Worm (Caenorhabditis elegans) whole organism, young adult: ENCODE data around the gene hil-1.

ENCODE experiments used
- B0019.2 ChIP-seq: fragments of 200-800 bp; sonication (Bioruptor generic); conservative IDR thresholded peaks from 2 replicates; pipeline ENCODE4 v1.3.6; 2022; ENCODE audit warnings: missing genetic modification reagents, missing genetic modification characterization, missing compliant biosample characterization
- B0336.3 ChIP-seq: fragments of 200-800 bp; sonication (Bioruptor generic); IDR thresholded peaks from 2 replicates; pipeline ENCODE4 v1.3.6; 2022; ENCODE audit warnings: missing genetic modification characterization, missing compliant biosample characterization
- D2030.7 ChIP-seq: fragments of 200-800 bp; sonication (Bioruptor generic); IDR thresholded peaks from 2 replicates; pipeline ENCODE4 v1.3.6; 2022; ENCODE audit warnings: missing genetic modification reagents, missing genetic modification characterization, missing compliant biosample characterization
- F22D6.2 ChIP-seq: sonication (generic microtip); optimal IDR thresholded peaks from 2 replicates; lab custom pipeline; 2016; ENCODE audit warnings: mild to moderate bottlenecking, missing genetic modification characterization, missing compliant biosample characterization
- F23B12.7 ChIP-seq: sonication (generic microtip); optimal IDR thresholded peaks from 2 replicates; lab custom pipeline; 2017; ENCODE audit warnings: missing genetic modification characterization, mild to moderate bottlenecking, missing compliant biosample characterization, antibody characterized with exemption, moderate library complexity; ENCODE audit not compliant: insufficient read depth
- F52B5.7 ChIP-seq: sonication (generic microtip); optimal IDR thresholded peaks from 2 replicates; lab custom pipeline; 2016; ENCODE audit warnings: mild to moderate bottlenecking, missing genetic modification characterization, missing compliant biosample characterization
- F55B11.4 ChIP-seq: sonication (generic microtip); optimal IDR thresholded peaks from 2 replicates; lab custom pipeline; 2016; ENCODE audit warnings: missing compliant biosample characterization, missing genetic modification characterization, borderline replicate concordance; ENCODE audit not compliant: insufficient read depth
- F57C9.4 ChIP-seq: sonication (generic microtip); optimal IDR thresholded peaks from 2 replicates; lab custom pipeline; 2017; ENCODE audit warnings: mild to moderate bottlenecking, missing genetic modification characterization, missing compliant biosample characterization
- T07F8.4 ChIP-seq: sonication (generic microtip); optimal IDR thresholded peaks from 2 replicates; lab custom pipeline; 2016; ENCODE audit warnings: mild to moderate bottlenecking, missing genetic modification characterization, moderate library complexity, missing compliant biosample characterization
- Y56A3A.18 ChIP-seq: fragments of 200-800 bp; sonication (Bioruptor generic); IDR thresholded peaks from 2 replicates; pipeline ENCODE4 v1.3.6; 2022; ENCODE audit warnings: missing genetic modification reagents, missing genetic modification characterization, missing compliant biosample characterization
- Y79H2A.3 ChIP-seq: fragments of 200-800 bp; sonication (Bioruptor generic); conservative IDR thresholded peaks from 2 replicates; pipeline ENCODE4 v1.3.6; 2022; ENCODE audit warnings: missing genetic modification reagents, missing genetic modification characterization, missing compliant biosample characterization
- Y95B8A.8 ChIP-seq: fragments of 200-800 bp; sonication (Bioruptor generic); IDR thresholded peaks from 2 replicates; pipeline ENCODE4 v1.3.6; 2022; ENCODE audit warnings: missing genetic modification reagents, missing genetic modification characterization, missing compliant biosample characterization
- ZK185.1 ChIP-seq: sonication (generic microtip); optimal IDR thresholded peaks from 2 replicates; lab custom pipeline; 2016; ENCODE audit warnings: mild to moderate bottlenecking, missing genetic modification characterization, missing compliant biosample characterization; ENCODE audit not compliant: poor library complexity, severe bottlenecking
- aptf-2 ChIP-seq: fragments of 200-800 bp; sonication (Bioruptor generic); conservative IDR thresholded peaks from 2 replicates; pipeline ENCODE4 v1.3.6; 2022; ENCODE audit warnings: missing genetic modification reagents, missing genetic modification characterization, missing compliant biosample characterization
- atf-7 ChIP-seq: sonication (generic microtip); optimal IDR thresholded peaks from 2 replicates; lab custom pipeline; 2017; ENCODE audit warnings: mild to moderate bottlenecking, missing genetic modification characterization, missing compliant biosample characterization
- athp-1 ChIP-seq: sonication (generic microtip); optimal IDR thresholded peaks from 2 replicates; lab custom pipeline; 2017; ENCODE audit warnings: mild to moderate bottlenecking, missing genetic modification characterization, missing compliant biosample characterization
- bed-1 ChIP-seq: fragments of 200-800 bp; sonication (Bioruptor generic); IDR thresholded peaks from 2 replicates; pipeline ENCODE4 v1.3.6; 2022; ENCODE audit warnings: missing genetic modification reagents, missing genetic modification characterization, missing compliant biosample characterization
- ccch-3 ChIP-seq: fragments of 200-800 bp; sonication (Bioruptor generic); optimal IDR thresholded peaks from 2 replicates; lab custom pipeline; 2018; ENCODE audit warnings: mild to moderate bottlenecking, missing genetic modification characterization, missing compliant biosample characterization
- ceh-100 ChIP-seq: fragments of 200-800 bp; sonication (Bioruptor generic); IDR thresholded peaks from 2 replicates; pipeline ENCODE4 v1.3.6; 2022; ENCODE audit warnings: missing genetic modification reagents, missing genetic modification characterization, missing compliant biosample characterization
- ets-4 ChIP-seq: fragments of 200-800 bp; sonication (Bioruptor generic); optimal IDR thresholded peaks from 2 replicates; lab custom pipeline; 2018; ENCODE audit warnings: mild to moderate bottlenecking, missing genetic modification characterization, missing compliant biosample characterization
- fkh-3 ChIP-seq: sonication (generic microtip); optimal IDR thresholded peaks from 2 replicates; lab custom pipeline; 2016; ENCODE audit warnings: mild to moderate bottlenecking, missing genetic modification characterization, missing compliant biosample characterization
- him-1 ChIP-seq: sonication (generic microtip); optimal IDR thresholded peaks from 2 replicates; lab custom pipeline; 2016; ENCODE audit warnings: missing genotype, missing genetic modification reagents, missing genetic modification characterization, missing compliant biosample characterization
- hsf-1 ChIP-seq: fragments of 200-800 bp; sonication (Bioruptor generic); IDR thresholded peaks from 2 replicates; pipeline ENCODE4 v1.3.6; 2022; ENCODE audit warnings: missing genetic modification reagents, missing genetic modification characterization, missing compliant biosample characterization
- lag-1 ChIP-seq: fragments of 200-800 bp; sonication (Bioruptor generic); IDR thresholded peaks from 2 replicates; pipeline ENCODE4 v1.3.6; 2022; ENCODE audit warnings: missing genetic modification reagents, missing genetic modification characterization, missing compliant biosample characterization
- let-526 ChIP-seq: fragments of 200-800 bp; sonication (Bioruptor generic); IDR thresholded peaks from 2 replicates; pipeline ENCODE4 v1.3.6; 2022; ENCODE audit warnings: missing genetic modification reagents, missing genetic modification characterization, missing compliant biosample characterization
- lin-35 ChIP-seq, 3 experiments: fragments of 150-350 bp in 2 of 3; sonication (generic microtip) in 1 of 3; optimal IDR thresholded peaks; 2 replicates each; lab custom pipeline; 2014 to 2018; ENCODE audit warnings: missing biosample characterization in 3 of 3, missing genetic modification characterization in 3 of 3, missing genetic modification reagents in 3 of 3
- lin-54 ChIP-seq: fragments of 200-800 bp; sonication (Bioruptor generic); optimal IDR thresholded peaks from 2 replicates; lab custom pipeline; 2018; ENCODE audit warnings: mild to moderate bottlenecking, missing genetic modification characterization, missing compliant biosample characterization
- lir-1 ChIP-seq: fragments of 200-800 bp; sonication (Bioruptor generic); conservative IDR thresholded peaks from 2 replicates; pipeline ENCODE4 v1.3.6; 2022; ENCODE audit warnings: missing genetic modification reagents, missing genetic modification characterization, missing compliant biosample characterization
- madf-8 ChIP-seq: fragments of 200-800 bp; sonication (Bioruptor generic); conservative IDR thresholded peaks from 2 replicates; pipeline ENCODE4 v1.3.6; 2022; ENCODE audit warnings: missing genetic modification reagents, missing genetic modification characterization, missing compliant biosample characterization
- mel-28 ChIP-seq: sonication (generic microtip); optimal IDR thresholded peaks from 2 replicates; lab custom pipeline; 2016; ENCODE audit warnings: borderline replicate concordance, mild to moderate bottlenecking, missing genetic modification characterization, missing compliant biosample characterization
- nhr-120 ChIP-seq: fragments of 200-800 bp; sonication (Bioruptor generic); IDR thresholded peaks from 2 replicates; pipeline ENCODE4 v1.3.6; 2022; ENCODE audit warnings: missing genetic modification characterization, missing compliant biosample characterization
- nhr-80 ChIP-seq: sonication (generic microtip); optimal IDR thresholded peaks from 2 replicates; lab custom pipeline; 2016; ENCODE audit warnings: missing genetic modification characterization, missing compliant biosample characterization
- sea-2 ChIP-seq: fragments of 200-800 bp; sonication (Bioruptor generic); IDR thresholded peaks from 2 replicates; pipeline ENCODE4 v1.3.6; 2022; ENCODE audit warnings: missing genetic modification characterization, missing compliant biosample characterization
- snpc-3.4 ChIP-seq: sonication (generic microtip); optimal IDR thresholded peaks from 2 replicates; lab custom pipeline; 2017; ENCODE audit warnings: missing genetic modification characterization, mild to moderate bottlenecking, missing compliant biosample characterization, antibody characterized with exemption, moderate library complexity, missing genotype, missing genetic modification reagents
- snpc-4 ChIP-seq, 5 experiments: fragments of 150-350 bp in 1 of 5; sonication (generic microtip) in 4 of 5; optimal IDR thresholded peaks; 2 replicates each; lab custom pipeline; 2014 to 2018; ENCODE audit warnings: missing genetic modification characterization in 5 of 5, missing biosample characterization in 3 of 5, antibody characterized with exemption in 2 of 5, mild to moderate bottlenecking in 2 of 5, missing compliant biosample characterization in 2 of 5, missing genotype in 2 of 5, moderate library complexity in 2 of 5, missing genetic modification reagents in 1 of 5
- tbp1 ChIP-seq: fragments of 200-800 bp; sonication (Bioruptor generic); optimal IDR thresholded peaks from 2 replicates; lab custom pipeline; 2018; ENCODE audit warnings: mild to moderate bottlenecking, missing genetic modification characterization, missing compliant biosample characterization
- tlf-1 ChIP-seq: fragments of 200-800 bp; sonication (Bioruptor generic); optimal IDR thresholded peaks from 2 replicates; lab custom pipeline; 2018; ENCODE audit warnings: mild to moderate bottlenecking, missing genetic modification characterization, missing compliant biosample characterization
- unc-62 ChIP-seq: fragments of 150-350 bp; optimal IDR thresholded peaks from 2 replicates; lab custom pipeline; 2014; ENCODE audit warnings: missing biosample characterization, missing genetic modification reagents, missing genetic modification characterization

hil-1 gene

ce11 chrV:14915599-14915998 lies 34.0 kb upstream of the hil-1 start, which contains the start of gene H12D21.11:
H12D21.11 (plus strand) TSS chrV:14915899.
- no peak for TF ChIP-seq ZK185.1
- no peak for TF ChIP-seq fkh-3 (tag; lab: Kevin White, UChicago)
- no peak for TF ChIP-seq aptf-2 (GFP tag; lab: Robert Waterston, UW)
- no peak for TF ChIP-seq let-526 (GFP tag; lab: Robert Waterston, UW)
- no peak for TF ChIP-seq F55B11.4

ce11 chrV:14921509-14921908 lies 28.1 kb upstream of the hil-1 start, which contains the start of gene zmp-4:
zmp-4 (minus strand) TSS chrV:14921609.
- TF ChIP-seq ccch-3 (GFP tag; lab: Kevin White, UChicago), result no peak
- no peak for TF ChIP-seq unc-62 (GFP tag; lab: Kevin White, UChicago)
- no peak for TF ChIP-seq lir-1 (GFP tag; lab: Robert Waterston, UW)
- TF ChIP-seq Y56A3A.18 (GFP tag; lab: Robert Waterston, UW), result no peak
- no peak for TF ChIP-seq F23B12.7 (tag; lab: Kevin White, UChicago)
- no peak for TF ChIP-seq bed-1 (GFP tag; lab: Robert Waterston, UW)
- no peak for TF ChIP-seq B0336.3 (GFP tag; lab: Robert Waterston, UW)
- no peak for TF ChIP-seq nhr-120 (GFP tag; lab: Robert Waterston, UW)
- TF ChIP-seq mel-28, result no peak
- TF ChIP-seq ets-4, result no peak
- TF ChIP-seq B0019.2 (GFP tag; lab: Robert Waterston, UW), result no peak
- no peak for TF ChIP-seq F22D6.2 (tag; lab: Kevin White, UChicago)
- TF ChIP-seq T07F8.4, result no peak
- no peak for TF ChIP-seq snpc-3.4 (tag; lab: Kevin White, UChicago)
- TF ChIP-seq Y79H2A.3 (GFP tag; lab: Robert Waterston, UW), result no peak
- no peak for TF ChIP-seq sea-2 (GFP tag; lab: Robert Waterston, UW)
- TF ChIP-seq ceh-100, result no peak
- no peak for TF ChIP-seq snpc-4 (GFP tag; optimal IDR thresholded peaks at IDR 0.05; lab: Kevin White, UChicago)
- no peak for TF ChIP-seq snpc-4 (tag; optimal IDR thresholded peaks at IDR 0.05; lab: Kevin White, UChicago)
- TF ChIP-seq F57C9.4 (tag; lab: Kevin White, UChicago), result no peak

ce11 chrV:14924104-14924503 lies 25.5 kb upstream of the hil-1 start, which contains the start of gene srg-54:
srg-54 (minus strand) TSS chrV:14924204.
- TF ChIP-seq madf-8 (no peak), let-526 (GFP tag; lab: Robert Waterston, UW) (no peak), tbp1 (GFP tag; lab: Kevin White, UChicago) (no peak), T07F8.4 (no peak), atf-7 (tag; lab: Kevin White, UChicago) (no peak), nhr-80 (tag; lab: Kevin White, UChicago) (no peak), D2030.7 (no peak), aptf-2 (GFP tag; lab: Robert Waterston, UW) (no peak), unc-62 (GFP tag; lab: Kevin White, UChicago) (no peak), F52B5.7 (tag; lab: Kevin White, UChicago) (no peak), lag-1 (GFP tag; lab: Robert Waterston, UW) (no peak), Y95B8A.8 (GFP tag; lab: Robert Waterston, UW) (no peak), Y56A3A.18 (GFP tag; lab: Robert Waterston, UW) (no peak), hsf-1 (GFP tag; lab: Robert Waterston, UW) (no peak), lin-54 (GFP tag; lab: Kevin White, UChicago) (no peak), tlf-1 (GFP tag; lab: Kevin White, UChicago) (no peak), him-1 (tag; lab: Kevin White, UChicago) (no peak), lin-35 (GFP tag; optimal IDR thresholded peaks at IDR 0.05; lab: Kevin White, UChicago) (no peak), athp-1 (tag; lab: Kevin White, UChicago) (no peak)
